Worm (Caenorhabditis elegans): ENCODE data around the gene srsx-40.
A peak's percentile ranks its signal among the peaks of the same experiment; 100 is the strongest.

The srsx-40 gene

ce11 chrV:7737710-7738109 lies 34.3 kb upstream of the srsx-40 start, which contains the start of gene srr-9:
TSS of gene srr-9 (plus strand) at chrV:7738010.
- TF ChIP-seq nhr-76 (tag; optimal IDR thresholded peaks at IDR 0.05) (no peak), nhr-84 (tag; optimal IDR thresholded peaks at IDR 0.05) (no peak)

ce11 chrV:7735319-7735718 lies 31.9 kb upstream of the srsx-40 start, which contains the start of gene srr-10:
TSS of gene srr-10 (plus strand) at chrV:7735619.
- TF ChIP-seq grh-1 (GFP tag; IDR thresholded peaks at IDR 0.05) = no peak
- TF ChIP-seq efl-1 (optimal IDR thresholded peaks at IDR 0.05) = no peak
- peak in 1 of 2 experiments; percentile 34 for TF ChIP-seq efl-1 (GFP tag; optimal IDR thresholded peaks at IDR 0.05 in 1 of 2)

ce11 chrV:7734909-7735308 lies 31.5 kb upstream of the srsx-40 start, which contains the start of gene clic-1:
TSS of gene clic-1 (minus strand) at chrV:7734911.
- TF ChIP-seq nhr-76 (tag; optimal IDR thresholded peaks at IDR 0.05) = no peak
- TF ChIP-seq mdl-1 (tag; optimal IDR thresholded peaks at IDR 0.05) = peak in 1 of 2 experiments; percentile 67
- no peak for TF ChIP-seq sptf-1 (tag; optimal IDR thresholded peaks at IDR 0.05)
- no peak for TF ChIP-seq ztf-11 (tag; optimal IDR thresholded peaks at IDR 0.05)
- peak; percentile 57 for TF ChIP-seq nhr-20 (tag; optimal IDR thresholded peaks at IDR 0.05)
- TF ChIP-seq fkh-8 (tag; optimal IDR thresholded peaks at IDR 0.05) = peak; percentile 52
- peak; percentile 68 for TF ChIP-seq nhr-47 (tag; optimal IDR thresholded peaks at IDR 0.05)
- peak; percentile 13 for TF ChIP-seq unc-130 (tag; optimal IDR thresholded peaks at IDR 0.05)
- TF ChIP-seq hlh-4 (tag; optimal IDR thresholded peaks at IDR 0.05) = no peak
- TF ChIP-seq lin-13 (GFP tag; optimal IDR thresholded peaks at IDR 0.05) = peak; percentile 9
- no peak for TF ChIP-seq egl-13 (tag; optimal IDR thresholded peaks at IDR 0.05)
- TF ChIP-seq unc-98 (GFP tag; IDR thresholded peaks at IDR 0.05) = no peak
- TF ChIP-seq alr-1 (tag; optimal IDR thresholded peaks at IDR 0.05; ENCODE audit: borderline replicate concordance) = no peak
- TF ChIP-seq lir-3 (tag; optimal IDR thresholded peaks at IDR 0.05; ENCODE audit: poor library complexity) = peak; percentile 18
- TF ChIP-seq lin-35 (GFP tag; optimal IDR thresholded peaks at IDR 0.05) = peak; percentile 96 to 98
- no peak for TF ChIP-seq lin-39 (tag; optimal IDR thresholded peaks at IDR 0.05)
- TF ChIP-seq hlh-17 (GFP tag; optimal IDR thresholded peaks at IDR 0.05; ENCODE audit: borderline replicate concordance) = no peak
- no peak for TF ChIP-seq efl-3 (GFP tag; optimal IDR thresholded peaks at IDR 0.05)
- TF ChIP-seq C04F5.9 (tag; optimal IDR thresholded peaks at IDR 0.05) = no peak
- no peak for TF ChIP-seq nhr-77 (tag; optimal IDR thresholded peaks at IDR 0.05)
- TF ChIP-seq mef-2 (tag; optimal IDR thresholded peaks at IDR 0.05) = no peak
- TF ChIP-seq C34B4.2 (tag; optimal IDR thresholded peaks at IDR 0.05) = no peak
- peak; percentile 80 for TF ChIP-seq nhr-85 (tag)
- TF ChIP-seq nhr-19 (GFP tag; conservative IDR thresholded peaks at IDR 0.05) = peak; percentile 42
- TF ChIP-seq pax-3 (tag; optimal IDR thresholded peaks at IDR 0.05) = no peak
- no peak for TF ChIP-seq fkh-4 (tag; optimal IDR thresholded peaks at IDR 0.05; ENCODE audit: borderline replicate concordance)
- TF ChIP-seq ceh-82 (tag; optimal IDR thresholded peaks at IDR 0.05) = peak; percentile 35 to 85 (median 62)
- peak; percentile 44 for TF ChIP-seq dsc-1 (tag; optimal IDR thresholded peaks at IDR 0.05)
- no peak for TF ChIP-seq nhr-90 (tag; optimal IDR thresholded peaks at IDR 0.05; ENCODE audit: poor library complexity)
- no peak for TF ChIP-seq ceh-90 (tag; optimal IDR thresholded peaks at IDR 0.05)
- peak; percentile 63 for TF ChIP-seq rnt-1 (tag; optimal IDR thresholded peaks at IDR 0.05)
- TF ChIP-seq mab-9 (GFP tag; IDR thresholded peaks at IDR 0.05) = no peak
- TF ChIP-seq nhr-84 (tag; optimal IDR thresholded peaks at IDR 0.05) = no peak
- TF ChIP-seq blmp-1 (tag; optimal IDR thresholded peaks at IDR 0.05) = peak; percentile 60
- TF ChIP-seq efl-1 (optimal IDR thresholded peaks at IDR 0.05) = peak; percentile 83 to 96
- TF ChIP-seq efl-1 (GFP tag; optimal IDR thresholded peaks at IDR 0.05 in 1 of 2) = peak; percentile 96 to 99
- no peak for TF ChIP-seq grh-1 (GFP tag; IDR thresholded peaks at IDR 0.05)
- no peak for TF ChIP-seq tlp-1 (tag; optimal IDR thresholded peaks at IDR 0.05)
- no peak for TF ChIP-seq nhr-28 (tag; optimal IDR thresholded peaks at IDR 0.05)
- peak; percentile 62 for TF ChIP-seq swsn-7 (tag; optimal IDR thresholded peaks at IDR 0.05)
- peak; percentile 70 for TF ChIP-seq xbp-1 (tag; optimal IDR thresholded peaks at IDR 0.05)
- no peak for TF ChIP-seq sox-4 (tag; optimal IDR thresholded peaks at IDR 0.05)
- peak; percentile 4 for TF ChIP-seq nhr-11 (tag; optimal IDR thresholded peaks at IDR 0.05)
- no peak for TF ChIP-seq unc-30 (tag; optimal IDR thresholded peaks at IDR 0.05)
- TF ChIP-seq nhr-71 (tag; optimal IDR thresholded peaks at IDR 0.05) = peak; percentile 78
- TF ChIP-seq egl-27 (tag; optimal IDR thresholded peaks at IDR 0.05) = no peak
- TF ChIP-seq pqm-1 (tag; optimal IDR thresholded peaks at IDR 0.05) = no peak
- no peak for TF ChIP-seq ama-1 (optimal IDR thresholded peaks at IDR 0.05)
